Worm (Caenorhabditis elegans) whole organism, L4 larva: ENCODE measurements around the gene R144.12.

ENCODE experiments used
- ceh-32 ChIP-seq: sonication (generic microtip); optimal IDR thresholded peaks from 2 replicates; lab custom pipeline; 2016; ENCODE audit warnings: mild to moderate bottlenecking, missing genetic modification characterization, missing compliant biosample characterization; ENCODE audit not compliant: poor library complexity
- nhr-25 ChIP-seq: sonication (generic microtip); optimal IDR thresholded peaks from 2 replicates; lab custom pipeline; 2017; ENCODE audit warnings: missing genetic modification characterization, mild to moderate bottlenecking, missing compliant biosample characterization, antibody characterized with exemption, moderate library complexity, borderline replicate concordance; ENCODE audit not compliant: insufficient read depth
- nhr-28 ChIP-seq: fragments of 150-350 bp; optimal IDR thresholded peaks from 2 replicates; lab custom pipeline; 2014; ENCODE audit warnings: missing biosample characterization, missing genetic modification characterization
- pqm-1 ChIP-seq: sonication (generic microtip); optimal IDR thresholded peaks from 2 replicates; lab custom pipeline; 2017; ENCODE audit warnings: missing biosample characterization, missing genetic modification characterization
- unc-39 ChIP-seq: sonication (generic microtip); optimal IDR thresholded peaks from 2 replicates; lab custom pipeline; 2017; ENCODE audit warnings: missing biosample characterization, missing genetic modification characterization

DNA sequence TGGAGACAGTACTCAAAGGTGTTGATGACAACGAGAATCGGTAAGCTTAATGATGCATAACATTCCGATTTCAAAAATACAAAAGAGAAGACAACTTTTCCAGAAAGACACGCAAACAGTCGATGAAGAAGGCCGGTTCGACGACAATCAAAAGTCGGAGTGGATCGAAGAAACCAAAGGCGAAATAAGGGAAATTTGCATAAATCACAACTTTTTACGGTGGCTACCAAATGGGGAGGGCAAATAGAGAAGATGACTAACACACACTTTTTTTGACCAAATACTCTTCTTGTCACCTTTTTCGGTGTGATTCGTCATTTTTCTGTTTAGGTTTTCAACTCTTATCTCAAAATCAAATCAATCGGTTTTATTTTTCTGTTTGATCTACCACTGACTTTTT is 29.4 kb upstream of the R144.12 start, which contains the start of gene C45G9.6:
- TF ChIP-seq nhr-25 (tag; lab: Kevin White, UChicago): no peak
- no peak for TF ChIP-seq pqm-1 (tag; lab: Kevin White, UChicago)
- no peak for TF ChIP-seq unc-39 (tag; lab: Kevin White, UChicago)
- no peak for TF ChIP-seq ceh-32
- TF ChIP-seq nhr-28 (tag; lab: Kevin White, UChicago): no peak
